Worm (Caenorhabditis elegans): ENCODE measurements around the gene ttr-26.
A peak's percentile ranks its signal among the peaks of the same experiment; 100 is the strongest.

The ttr-26 gene

ce11 chrV:18533606-18534005 lies 26.5 kb downstream of the ttr-26 start, which contains the start of gene ints-5 (continued):
- TF ChIP-seq ceh-63 (GFP tag; optimal IDR thresholded peaks at IDR 0.05) (no peak), lin-14 (GFP tag; optimal IDR thresholded peaks at IDR 0.05) (peak; percentile 74), nhr-11 (tag; optimal IDR thresholded peaks at IDR 0.05) (no peak), tbx-2 (tag; optimal IDR thresholded peaks at IDR 0.05) (peak; percentile 55), zag-1 (tag; optimal IDR thresholded peaks at IDR 0.05) (no peak), C34B4.2 (tag; optimal IDR thresholded peaks at IDR 0.05) (no peak), hpl-2 (GFP tag; optimal IDR thresholded peaks at IDR 0.05) (no peak), aha-1 (tag; optimal IDR thresholded peaks at IDR 0.05) (no peak), C04F5.9 (tag; optimal IDR thresholded peaks at IDR 0.05) (no peak), lin-15B (tag; optimal IDR thresholded peaks at IDR 0.05) (peak; percentile 52), unc-62 (GFP tag; optimal IDR thresholded peaks at IDR 0.05) (no peak), jun-1 (tag; optimal IDR thresholded peaks at IDR 0.05) (no peak), nhr-237 (tag; optimal IDR thresholded peaks at IDR 0.05) (no peak), egl-27 (tag; optimal IDR thresholded peaks at IDR 0.05) (no peak), ztf-11 (tag; optimal IDR thresholded peaks at IDR 0.05) (no peak), mep-1 (tag; optimal IDR thresholded peaks at IDR 0.05) (peak; percentile 57), lin-13 (GFP tag; optimal IDR thresholded peaks at IDR 0.05) (peak; percentile 46), elt-2 (tag; optimal IDR thresholded peaks at IDR 0.05) (no peak), hlh-4 (tag; optimal IDR thresholded peaks at IDR 0.05) (no peak), mab-9 (GFP tag; IDR thresholded peaks at IDR 0.05) (no peak), mdl-1 (tag; optimal IDR thresholded peaks at IDR 0.05) (peak in 1 of 2 experiments; percentile 11), lin-35 (GFP tag; optimal IDR thresholded peaks at IDR 0.05) (peak; percentile 56 to 75), mef-2 (tag; optimal IDR thresholded peaks at IDR 0.05) (no peak), pqm-1 (tag; optimal IDR thresholded peaks at IDR 0.05) (no peak), unc-130 (tag; optimal IDR thresholded peaks at IDR 0.05) (peak; percentile 50), ama-1 (optimal IDR thresholded peaks at IDR 0.05) (no peak), nhr-20 (tag; optimal IDR thresholded peaks at IDR 0.05) (peak; percentile 73), grh-1 (GFP tag; IDR thresholded peaks at IDR 0.05) (0 out of 2 replicates have a peak, but pooled peaks have one; percentile 11), lir-3 (tag; optimal IDR thresholded peaks at IDR 0.05; ENCODE audit: poor library complexity) (no peak), alr-1 (tag; optimal IDR thresholded peaks at IDR 0.05; ENCODE audit: borderline replicate concordance) (no peak), nhr-77 (tag; optimal IDR thresholded peaks at IDR 0.05) (peak; percentile 35), pag-3 (tag; optimal IDR thresholded peaks at IDR 0.05; ENCODE audit: borderline replicate concordance, insufficient read depth) (no peak), hlh-17 (GFP tag; optimal IDR thresholded peaks at IDR 0.05; ENCODE audit: borderline replicate concordance) (no peak), elt-3 (tag; optimal IDR thresholded peaks at IDR 0.05) (peak in 1 of 6 experiments; percentile 52), nhr-12 (tag; optimal IDR thresholded peaks at IDR 0.05) (no peak), nhr-71 (tag; optimal IDR thresholded peaks at IDR 0.05) (peak; percentile 81), unc-98 (GFP tag; IDR thresholded peaks at IDR 0.05) (no peak), snpc-4 (tag; optimal IDR thresholded peaks at IDR 0.05) (no peak), ceh-8 (GFP tag; optimal IDR thresholded peaks at IDR 0.05) (no peak), nhr-47 (tag; optimal IDR thresholded peaks at IDR 0.05) (peak; percentile 64), ceh-90 (tag; optimal IDR thresholded peaks at IDR 0.05) (no peak), isw-1 (GFP tag; IDR thresholded peaks at IDR 0.05) (peak; percentile 78), skn-1 (tag; optimal IDR thresholded peaks at IDR 0.05) (peak; percentile 66), nhr-84 (tag; optimal IDR thresholded peaks at IDR 0.05) (no peak), sox-4 (tag; optimal IDR thresholded peaks at IDR 0.05) (no peak), unc-86 (tag; optimal IDR thresholded peaks at IDR 0.05) (peak; percentile 52), fkh-10 (GFP tag; optimal IDR thresholded peaks at IDR 0.05) (no peak), ztf-4 (tag; optimal IDR thresholded peaks at IDR 0.05) (no peak), tlp-1 (tag; optimal IDR thresholded peaks at IDR 0.05) (no peak), egl-13 (tag; optimal IDR thresholded peaks at IDR 0.05) (peak; percentile 10), nhr-19 (GFP tag; conservative IDR thresholded peaks at IDR 0.05) (peak; percentile 82), sup-37 (GFP tag; optimal IDR thresholded peaks at IDR 0.05) (no peak), lin-39 (tag; optimal IDR thresholded peaks at IDR 0.05) (no peak)

Measured in whole organism, L1 larva.